Worm (Caenorhabditis elegans) whole organism, young adult: Measurements from ENCODE around the gene ZC204.6.
A peak's percentile ranks its signal among the peaks of the same experiment; 100 is the strongest.

Experiments used
- B0019.2 ChIP-seq: fragments of 200-800 bp; sonication (Bioruptor generic); conservative IDR thresholded peaks from 2 replicates; pipeline ENCODE4 v1.3.6; 2022; ENCODE audit warnings: missing genetic modification reagents, missing genetic modification characterization, missing compliant biosample characterization
- B0035.1 ChIP-seq: sonication (generic microtip); optimal IDR thresholded peaks from 2 replicates; lab custom pipeline; 2016; ENCODE audit warnings: missing genetic modification characterization, mild to moderate bottlenecking, missing compliant biosample characterization, missing genotype, missing genetic modification reagents
- B0336.3 ChIP-seq: fragments of 200-800 bp; sonication (Bioruptor generic); IDR thresholded peaks from 2 replicates; pipeline ENCODE4 v1.3.6; 2022; ENCODE audit warnings: missing genetic modification characterization, missing compliant biosample characterization
- F10E7.11 ChIP-seq: sonication (generic microtip); optimal IDR thresholded peaks from 2 replicates; lab custom pipeline; 2017; ENCODE audit warnings: mild to moderate bottlenecking, missing genetic modification characterization, moderate library complexity, missing compliant biosample characterization
- F23B12.7 ChIP-seq: sonication (generic microtip); optimal IDR thresholded peaks from 2 replicates; lab custom pipeline; 2017; ENCODE audit warnings: missing genetic modification characterization, mild to moderate bottlenecking, missing compliant biosample characterization, antibody characterized with exemption, moderate library complexity; ENCODE audit not compliant: insufficient read depth
- K11D2.4 ChIP-seq: fragments of 200-800 bp; sonication (Bioruptor generic); IDR thresholded peaks from 2 replicates; pipeline ENCODE4 v1.3.6; 2022; ENCODE audit warnings: missing genetic modification reagents, missing genetic modification characterization, missing compliant biosample characterization
- T07F8.4 ChIP-seq: sonication (generic microtip); optimal IDR thresholded peaks from 2 replicates; lab custom pipeline; 2016; ENCODE audit warnings: mild to moderate bottlenecking, missing genetic modification characterization, moderate library complexity, missing compliant biosample characterization
- Y95B8A.8 ChIP-seq: fragments of 200-800 bp; sonication (Bioruptor generic); IDR thresholded peaks from 2 replicates; pipeline ENCODE4 v1.3.6; 2022; ENCODE audit warnings: missing genetic modification reagents, missing genetic modification characterization, missing compliant biosample characterization
- ZK185.1 ChIP-seq: sonication (generic microtip); optimal IDR thresholded peaks from 2 replicates; lab custom pipeline; 2016; ENCODE audit warnings: mild to moderate bottlenecking, missing genetic modification characterization, missing compliant biosample characterization; ENCODE audit not compliant: poor library complexity, severe bottlenecking
- ama-1 ChIP-seq, 3 experiments: fragments of 150-350 bp in 1 of 3; sonication (generic microtip) in 2 of 3; optimal IDR thresholded peaks; 2 replicates each; lab custom pipeline; 2014 to 2018; ENCODE audit warnings: missing biosample characterization in 2 of 3, missing genetic modification characterization in 2 of 3, missing genetic modification reagents in 2 of 3
- aptf-2 ChIP-seq: fragments of 200-800 bp; sonication (Bioruptor generic); conservative IDR thresholded peaks from 2 replicates; pipeline ENCODE4 v1.3.6; 2022; ENCODE audit warnings: missing genetic modification reagents, missing genetic modification characterization, missing compliant biosample characterization
- cebp-1 ChIP-seq, 2 experiments: fragments of 200-800 bp in 1 of 2; sonication (Bioruptor generic) in 1 of 2; sonication (generic microtip) in 1 of 2; IDR thresholded peaks in 1 of 2; optimal IDR thresholded peaks in 1 of 2; 2 replicates each; pipeline versions ENCODE4 v1.3.6 to Lab custom; 2017 to 2022; ENCODE audit warnings: missing compliant biosample characterization in 2 of 2, missing genetic modification characterization in 2 of 2, mild to moderate bottlenecking in 1 of 2, missing genetic modification reagents in 1 of 2, moderate library complexity in 1 of 2
- cebp-2 ChIP-seq: fragments of 200-800 bp; sonication (Bioruptor generic); IDR thresholded peaks from 2 replicates; pipeline ENCODE4 v1.3.6; 2022; ENCODE audit warnings: missing genetic modification characterization, missing compliant biosample characterization
- ceh-27 ChIP-seq: fragments of 200-800 bp; sonication (Bioruptor generic); optimal IDR thresholded peaks from 2 replicates; lab custom pipeline; 2018; ENCODE audit warnings: mild to moderate bottlenecking, missing genetic modification characterization, moderate library complexity, missing compliant biosample characterization
- ceh-58 ChIP-seq: fragments of 200-800 bp; sonication (Bioruptor generic); IDR thresholded peaks from 2 replicates; pipeline ENCODE4 v1.3.6; 2022; ENCODE audit warnings: missing genetic modification characterization, missing compliant biosample characterization
- dpl-1 ChIP-seq: fragments of 150-350 bp; optimal IDR thresholded peaks from 2 replicates; lab custom pipeline; 2014; ENCODE audit warnings: missing biosample characterization, missing genetic modification reagents, missing genetic modification characterization
- efl-1 ChIP-seq: fragments of 150-350 bp; optimal IDR thresholded peaks from 2 replicates; lab custom pipeline; 2014; ENCODE audit warnings: missing biosample characterization, missing genetic modification reagents, missing genetic modification characterization
- ets-4 ChIP-seq: fragments of 200-800 bp; sonication (Bioruptor generic); optimal IDR thresholded peaks from 2 replicates; lab custom pipeline; 2018; ENCODE audit warnings: mild to moderate bottlenecking, missing genetic modification characterization, missing compliant biosample characterization
- hsf-1 ChIP-seq: fragments of 200-800 bp; sonication (Bioruptor generic); IDR thresholded peaks from 2 replicates; pipeline ENCODE4 v1.3.6; 2022; ENCODE audit warnings: missing genetic modification reagents, missing genetic modification characterization, missing compliant biosample characterization
- lsy-27 ChIP-seq: sonication (generic microtip); optimal IDR thresholded peaks from 2 replicates; lab custom pipeline; 2017; ENCODE audit warnings: missing genetic modification characterization, mild to moderate bottlenecking, missing compliant biosample characterization, antibody characterized with exemption, missing genotype, borderline replicate concordance; ENCODE audit not compliant: insufficient read depth
- mel-28 ChIP-seq: sonication (generic microtip); optimal IDR thresholded peaks from 2 replicates; lab custom pipeline; 2016; ENCODE audit warnings: borderline replicate concordance, mild to moderate bottlenecking, missing genetic modification characterization, missing compliant biosample characterization
- mxl-1 ChIP-seq: sonication (generic microtip); optimal IDR thresholded peaks from 2 replicates; lab custom pipeline; 2016; ENCODE audit warnings: missing genetic modification characterization, missing compliant biosample characterization
- nfya-2 ChIP-seq: fragments of 200-800 bp; sonication (Bioruptor generic); IDR thresholded peaks from 2 replicates; pipeline ENCODE4 v1.3.6; 2022; ENCODE audit warnings: missing genetic modification reagents, missing genetic modification characterization, missing compliant biosample characterization
- nhr-120 ChIP-seq: fragments of 200-800 bp; sonication (Bioruptor generic); IDR thresholded peaks from 2 replicates; pipeline ENCODE4 v1.3.6; 2022; ENCODE audit warnings: missing genetic modification characterization, missing compliant biosample characterization
- nhr-80 ChIP-seq: sonication (generic microtip); optimal IDR thresholded peaks from 2 replicates; lab custom pipeline; 2016; ENCODE audit warnings: missing genetic modification characterization, missing compliant biosample characterization
- rec-8 ChIP-seq, 2 experiments: sonication (generic microtip); optimal IDR thresholded peaks; 2 replicates each; lab custom pipeline; 2016; ENCODE audit warnings: mild to moderate bottlenecking in 2 of 2, missing genetic modification characterization in 2 of 2, missing genetic modification reagents in 2 of 2, missing genotype in 2 of 2, missing biosample characterization in 1 of 2, missing compliant biosample characterization in 1 of 2, moderate library complexity in 1 of 2
- repo-1 ChIP-seq: sonication (generic microtip); optimal IDR thresholded peaks from 2 replicates; lab custom pipeline; 2017; ENCODE audit warnings: mild to moderate bottlenecking, missing genetic modification characterization, missing compliant biosample characterization
- rpc-1 ChIP-seq, 2 experiments: fragments of 150-350 bp in 1 of 2; sonication (generic microtip) in 1 of 2; optimal IDR thresholded peaks; 2 replicates each; lab custom pipeline; 2014 to 2018; ENCODE audit warnings: missing biosample characterization in 1 of 2, missing genetic modification characterization in 1 of 2, missing genetic modification reagents in 1 of 2, missing genotype in 1 of 2
- tbp1 ChIP-seq: fragments of 200-800 bp; sonication (Bioruptor generic); optimal IDR thresholded peaks from 2 replicates; lab custom pipeline; 2018; ENCODE audit warnings: mild to moderate bottlenecking, missing genetic modification characterization, missing compliant biosample characterization
- unc-62 ChIP-seq: fragments of 150-350 bp; optimal IDR thresholded peaks from 2 replicates; lab custom pipeline; 2014; ENCODE audit warnings: missing biosample characterization, missing genetic modification reagents, missing genetic modification characterization
- zfh-2 ChIP-seq: fragments of 200-800 bp; sonication (Bioruptor generic); conservative IDR thresholded peaks from 2 replicates; pipeline ENCODE4 v1.3.6; 2022; ENCODE audit warnings: missing genetic modification reagents, missing genetic modification characterization, missing compliant biosample characterization
- ztf-3 ChIP-seq: fragments of 200-800 bp; sonication (Bioruptor generic); optimal IDR thresholded peaks from 2 replicates; lab custom pipeline; 2018; ENCODE audit warnings: mild to moderate bottlenecking, missing genetic modification characterization, missing compliant biosample characterization

The ZC204.6 gene

DNA sequence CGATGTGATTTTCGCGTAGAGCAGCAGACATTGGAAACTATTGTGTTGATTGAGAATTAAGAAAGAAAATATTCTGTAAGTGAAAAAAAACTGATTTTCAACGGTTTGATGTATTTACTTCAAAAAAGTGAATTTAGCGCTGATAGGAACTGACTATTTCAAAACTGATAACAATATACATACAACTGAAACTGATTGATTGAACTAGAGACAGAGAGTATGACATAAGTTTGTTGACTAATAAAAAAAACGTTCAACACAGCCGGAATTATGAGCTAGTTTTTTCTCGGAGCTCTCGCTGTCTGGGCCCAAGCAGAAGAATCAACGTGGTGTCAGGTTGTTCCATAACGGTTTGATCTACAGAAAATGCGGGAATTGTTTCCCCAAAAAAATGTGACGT, 30.7 kb downstream of the ZC204.6 start, which contains the start of gene fbxa-164:
Gene fbxa-164, minus strand, starts transcription at position 101 of the 400 bp plus-strand sequence.
- TF ChIP-seq tbp1 (GFP tag; lab: Kevin White, UChicago): no peak
- no peak for TF ChIP-seq repo-1
- TF ChIP-seq F10E7.11 (tag; lab: Kevin White, UChicago): no peak
- no peak for TF ChIP-seq ztf-3 (GFP tag; lab: Kevin White, UChicago)
- TF ChIP-seq rec-8 (tag; optimal IDR thresholded peaks at IDR 0.05; lab: Kevin White, UChicago): no peak

DNA sequence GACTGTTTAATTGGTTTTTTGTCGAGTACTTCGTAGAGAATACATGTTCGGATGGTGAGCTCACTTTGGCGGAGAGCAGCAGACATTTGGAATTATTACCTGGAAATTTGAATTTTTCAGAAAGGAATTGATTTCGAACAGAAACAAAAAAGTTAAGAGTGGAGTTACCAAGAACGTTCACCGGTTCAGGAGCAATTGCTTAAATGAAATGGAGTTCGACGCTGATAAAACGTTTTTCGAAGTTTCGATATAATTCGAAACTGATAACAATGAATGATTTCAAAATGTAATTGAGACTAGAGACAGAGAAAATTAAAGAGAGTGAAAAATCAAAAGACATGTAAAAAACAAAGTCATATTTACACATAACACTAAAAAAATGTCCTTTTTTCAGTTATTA, 34.0 kb downstream of the ZC204.6 start, which contains the start of gene fbxa-163:
Gene fbxa-163, minus strand, starts transcription at position 101 of the 400 bp plus-strand sequence.
- TF ChIP-seq aptf-2 (GFP tag; lab: Robert Waterston, UW) (no peak), zfh-2 (GFP tag; lab: Robert Waterston, UW) (no peak), lsy-27 (no peak), cebp-2 (GFP tag; lab: Robert Waterston, UW) (no peak), ZK185.1 (tag; lab: Kevin White, UChicago) (no peak), ets-4 (GFP tag; lab: Kevin White, UChicago) (no peak), ama-1 (optimal IDR thresholded peaks at IDR 0.05; lab: Kevin White, UChicago) (no peak), ama-1 (GFP tag; optimal IDR thresholded peaks at IDR 0.05; lab: Kevin White, UChicago) (no peak)

DNA sequence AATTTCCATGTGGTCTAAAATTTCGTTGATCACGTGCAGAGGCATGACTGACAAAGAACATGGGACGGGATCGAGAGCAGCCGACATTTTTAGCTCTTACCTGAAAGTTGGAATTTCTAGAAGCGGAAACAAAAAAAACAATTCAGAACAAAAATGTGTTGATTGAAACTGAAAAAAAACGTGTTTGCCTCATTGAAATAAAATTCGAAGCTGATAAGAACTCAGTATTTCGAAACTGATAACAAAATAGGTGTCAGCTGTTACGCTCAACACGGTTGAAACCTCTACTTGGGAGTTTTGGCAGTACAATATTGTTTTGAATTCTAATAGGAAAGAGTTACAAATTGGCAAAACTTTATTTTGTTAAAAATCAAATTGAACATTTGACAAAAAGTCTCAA, 35.7 kb downstream of the ZC204.6 start:
- TF ChIP-seq cebp-1 (GFP tag; IDR thresholded peaks at IDR 0.05; lab: Robert Waterston, UW): no peak
- peak; percentile 83 for TF ChIP-seq cebp-1 (tag; optimal IDR thresholded peaks at IDR 0.05; lab: Kevin White, UChicago)
- TF ChIP-seq ceh-58 (GFP tag; lab: Robert Waterston, UW): no peak
- no peak for TF ChIP-seq rpc-1 (optimal IDR thresholded peaks at IDR 0.05; lab: Kevin White, UChicago)
- no peak for TF ChIP-seq rpc-1 (tag; optimal IDR thresholded peaks at IDR 0.05; lab: Kevin White, UChicago)
- TF ChIP-seq nfya-2 (GFP tag; lab: Robert Waterston, UW): no peak
- TF ChIP-seq nhr-80 (tag; lab: Kevin White, UChicago): peak; percentile 47
- no peak for TF ChIP-seq tbp1 (GFP tag; lab: Kevin White, UChicago)

DNA sequence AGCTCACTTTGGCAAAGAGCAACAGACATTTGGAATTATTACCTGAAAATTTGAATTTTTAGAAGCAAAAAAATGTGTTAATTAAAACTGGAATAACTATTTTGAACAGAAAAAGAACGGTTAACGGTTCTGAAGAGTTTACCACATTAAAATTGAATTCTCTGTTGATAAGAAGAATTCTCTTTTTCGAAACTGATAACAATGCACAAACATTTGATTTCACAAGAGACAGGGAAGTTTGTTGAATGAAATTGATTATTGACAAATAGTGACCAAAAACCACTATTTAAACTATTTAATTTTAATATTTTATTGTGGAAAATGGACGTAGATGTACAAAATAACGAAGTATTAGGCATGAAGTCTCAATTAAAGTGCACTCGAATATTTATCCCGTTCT, 37.1 kb downstream of the ZC204.6 start:
- TF ChIP-seq efl-1 (GFP tag; lab: Kevin White, UChicago): no peak
- TF ChIP-seq B0336.3: no peak
- TF ChIP-seq dpl-1 (GFP tag; lab: Kevin White, UChicago): no peak
- no peak for TF ChIP-seq B0035.1
- no peak for TF ChIP-seq B0019.2 (GFP tag; lab: Robert Waterston, UW)
- TF ChIP-seq nhr-80 (tag; lab: Kevin White, UChicago): peak; percentile 40

DNA sequence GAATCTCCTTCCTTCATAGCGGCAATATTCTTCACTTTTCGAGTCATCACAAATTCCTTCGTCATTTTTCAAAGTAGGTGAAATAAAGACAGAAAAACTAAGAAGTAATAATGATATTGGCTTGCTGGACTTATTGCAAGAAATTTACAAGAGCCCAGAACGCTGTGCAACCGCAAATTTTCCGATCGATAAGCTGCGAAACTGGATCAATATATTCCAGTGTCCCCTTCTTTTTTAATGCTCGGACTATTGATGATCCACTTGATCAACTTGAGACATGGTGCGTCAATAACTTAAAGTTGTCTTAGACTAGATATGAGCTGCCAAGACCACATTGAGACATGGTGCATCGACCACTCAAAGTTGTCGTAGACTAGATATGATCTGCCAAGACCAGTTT, 38.5 kb downstream of the ZC204.6 start, which contains the start of gene bath-33:
Gene bath-33, minus strand, starts transcription at position 101 of the 400 bp plus-strand sequence.
- TF ChIP-seq unc-62 (GFP tag; lab: Kevin White, UChicago): no peak
- TF ChIP-seq dpl-1 (GFP tag; lab: Kevin White, UChicago): no peak
- TF ChIP-seq lsy-27: no peak
- TF ChIP-seq mel-28 (tag; lab: Kevin White, UChicago): no peak
- no peak for TF ChIP-seq T07F8.4 (tag; lab: Kevin White, UChicago)
- no peak for TF ChIP-seq K11D2.4
- no peak for TF ChIP-seq hsf-1 (GFP tag; lab: Robert Waterston, UW)

DNA sequence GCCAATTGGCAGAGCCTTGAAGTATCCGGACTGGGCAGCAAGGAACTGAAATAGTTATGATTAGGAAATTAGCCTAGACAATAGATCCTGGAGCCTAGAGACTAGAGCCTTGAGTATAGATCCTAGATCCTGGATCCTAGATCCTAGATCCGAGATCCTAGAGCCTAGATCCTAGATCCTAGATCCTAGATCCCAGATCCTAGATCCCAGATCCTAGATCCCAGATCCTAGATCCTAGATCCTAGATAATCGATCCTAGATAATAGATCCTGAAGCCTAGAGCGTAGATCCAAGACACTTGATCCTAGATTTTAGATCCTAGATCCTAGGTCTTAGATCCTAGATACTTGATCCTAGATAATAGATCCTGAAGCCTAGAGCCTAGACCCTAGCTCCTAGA, 39.6 kb downstream of the ZC204.6 start:
- TF ChIP-seq nhr-120 (GFP tag; lab: Robert Waterston, UW) (no peak), F23B12.7 (tag; lab: Kevin White, UChicago) (no peak), nfya-2 (GFP tag; lab: Robert Waterston, UW) (no peak), ceh-27 (no peak), efl-1 (GFP tag; lab: Kevin White, UChicago) (no peak), Y95B8A.8 (GFP tag; lab: Robert Waterston, UW) (no peak), zfh-2 (GFP tag; lab: Robert Waterston, UW) (no peak), lsy-27 (no peak), repo-1 (no peak), mxl-1 (tag; lab: Kevin White, UChicago) (no peak)
